Fruit fly (Drosophila melanogaster): ENCODE measurements around the gene CG42238.
A peak's percentile ranks its signal among the peaks of the same experiment; 100 is the strongest.

CG42238 gene

dm6 chr2L:20917235-20918055 lies 134.5 kb downstream of the CG42238 start:
- TF ChIP-seq Mio (GFP tag; optimal IDR thresholded peaks at IDR 0.05) = no peak
- peak; percentile 29 for TF ChIP-seq Dif (GFP tag; optimal IDR thresholded peaks at IDR 0.05; ENCODE audit: partially characterized antibody)
- peak; percentile 86 for TF ChIP-seq HLH106 (tag; optimal IDR thresholded peaks at IDR 0.05)
- TF ChIP-seq Rel (GFP tag; optimal IDR thresholded peaks at IDR 0.05) = no peak
- peak; percentile 2 for TF ChIP-seq Rel (tag; optimal IDR thresholded peaks at IDR 0.05)
- TF ChIP-seq Vsx2 (GFP tag; optimal IDR thresholded peaks at IDR 0.05; ENCODE audit: partially characterized antibody) = no peak
- no peak for TF ChIP-seq GATAd (GFP tag; optimal IDR thresholded peaks at IDR 0.05)
- TF ChIP-seq br (GFP tag; optimal IDR thresholded peaks at IDR 0.05) = peak; percentile 31
- TF ChIP-seq CG9705 (GFP tag; optimal IDR thresholded peaks at IDR 0.05) = peak; percentile 61
- TF ChIP-seq Hr78 (GFP tag; optimal IDR thresholded peaks at IDR 0.05) = no peak
- TF ChIP-seq Sp1 (GFP tag; optimal IDR thresholded peaks at IDR 0.05) = peak; percentile 55
- peak; percentile 52 for TF ChIP-seq h (GFP tag; optimal IDR thresholded peaks at IDR 0.05)
- TF ChIP-seq foxo (GFP tag; optimal IDR thresholded peaks at IDR 0.05) = peak in 1 of 2 experiments; percentile 70
- peak; percentile 47 for TF ChIP-seq dmrt93B (GFP tag; optimal IDR thresholded peaks at IDR 0.05)
- TF ChIP-seq tai (GFP tag; optimal IDR thresholded peaks at IDR 0.05) = no peak
- TF ChIP-seq rgr (GFP tag; optimal IDR thresholded peaks at IDR 0.05) = peak; percentile 47
- TF ChIP-seq woc (GFP tag; optimal IDR thresholded peaks at IDR 0.05) = peak; percentile 41
- peak; percentile 34 for TF ChIP-seq brk (GFP tag; optimal IDR thresholded peaks at IDR 0.05)
- TF ChIP-seq ey (GFP tag; optimal IDR thresholded peaks at IDR 0.05) = peak; percentile 27
- TF ChIP-seq psq (GFP tag; optimal IDR thresholded peaks at IDR 0.05) = peak; percentile 34
- peak; percentile 51 for TF ChIP-seq jim (GFP tag; optimal IDR thresholded peaks at IDR 0.05)
- TF ChIP-seq fru (GFP tag; optimal IDR thresholded peaks at IDR 0.05) = peak; percentile 47
- peak; percentile 56 for TF ChIP-seq OdsH (GFP tag; optimal IDR thresholded peaks at IDR 0.05)

- TF ChIP-seq psq (GFP tag; optimal IDR thresholded peaks at IDR 0.05) (peak; percentile 85), dmrt93B (GFP tag; optimal IDR thresholded peaks at IDR 0.05) (no peak)
Measured at dm6 chr2L:20916672-20917209, 135.2 kb downstream of the CG42238 start.
